Worm (Caenorhabditis elegans): ENCODE data around the gene atf-8.

atf-8 gene

ce11 chrV:6107474-6107873, 2.1 kb downstream of the atf-8 start, which contains the start of gene cwf-19L1 (continued):
- TF ChIP-seq nhr-19 (GFP tag; conservative IDR thresholded peaks at IDR 0.05) (peak; percentile 66), fkh-8 (tag; optimal IDR thresholded peaks at IDR 0.05) (peak; percentile 48), unc-130 (tag; optimal IDR thresholded peaks at IDR 0.05) (peak; percentile 76), ceh-90 (tag; optimal IDR thresholded peaks at IDR 0.05) (peak; percentile 88), skn-1 (tag; optimal IDR thresholded peaks at IDR 0.05) (peak; percentile 52), nhr-85 (tag) (peak; percentile 88), lir-3 (tag; optimal IDR thresholded peaks at IDR 0.05; ENCODE audit: poor library complexity) (peak; percentile 91), snu-23 (GFP tag; optimal IDR thresholded peaks at IDR 0.05) (peak; percentile 75), ama-1 (optimal IDR thresholded peaks at IDR 0.05) (peak; percentile 32), nhr-12 (tag; optimal IDR thresholded peaks at IDR 0.05) (no peak), irx-1 (tag; optimal IDR thresholded peaks at IDR 0.05) (peak; percentile 77), isw-1 (GFP tag; IDR thresholded peaks at IDR 0.05) (peak; percentile 62), egl-13 (tag; optimal IDR thresholded peaks at IDR 0.05) (peak; percentile 68), jun-1 (tag; optimal IDR thresholded peaks at IDR 0.05) (no peak), unc-30 (tag; optimal IDR thresholded peaks at IDR 0.05) (no peak), lin-39 (tag; optimal IDR thresholded peaks at IDR 0.05) (no peak), nhr-76 (tag; optimal IDR thresholded peaks at IDR 0.05) (no peak), snpc-4 (tag; optimal IDR thresholded peaks at IDR 0.05) (peak; percentile 24), lin-13 (GFP tag; optimal IDR thresholded peaks at IDR 0.05) (no peak), nhr-28 (tag; optimal IDR thresholded peaks at IDR 0.05) (no peak), F16B12.6 (tag; optimal IDR thresholded peaks at IDR 0.05) (peak; percentile 43), sox-4 (tag; optimal IDR thresholded peaks at IDR 0.05) (peak; percentile 65), elt-2 (tag; optimal IDR thresholded peaks at IDR 0.05) (peak; percentile 24), elt-3 (tag; optimal IDR thresholded peaks at IDR 0.05) (peak in 2 of 6 experiments; percentile 1 to 29), ceh-82 (tag; optimal IDR thresholded peaks at IDR 0.05) (peak; percentile 18 to 65 (median 60)), vab-15 (tag; optimal IDR thresholded peaks at IDR 0.05) (no peak), mep-1 (tag; optimal IDR thresholded peaks at IDR 0.05) (peak; percentile 53), zip-4 (GFP tag; optimal IDR thresholded peaks at IDR 0.05) (no peak), hlh-17 (GFP tag; optimal IDR thresholded peaks at IDR 0.05; ENCODE audit: borderline replicate concordance) (no peak), dpl-1 (GFP tag; optimal IDR thresholded peaks at IDR 0.05) (peak; percentile 89 to 94 (median 93)), unc-86 (tag; optimal IDR thresholded peaks at IDR 0.05) (peak; percentile 40), hpl-2 (GFP tag; optimal IDR thresholded peaks at IDR 0.05) (no peak), mef-2 (tag; optimal IDR thresholded peaks at IDR 0.05) (no peak), dsc-1 (tag; optimal IDR thresholded peaks at IDR 0.05) (peak; percentile 80), mdl-1 (tag; optimal IDR thresholded peaks at IDR 0.05) (peak in 1 of 2 experiments; percentile 63), swsn-7 (tag; optimal IDR thresholded peaks at IDR 0.05) (peak; percentile 68), efl-1 (optimal IDR thresholded peaks at IDR 0.05) (peak; percentile 92 to 95), efl-1 (GFP tag; optimal IDR thresholded peaks at IDR 0.05 in 1 of 2) (peak; percentile 94 to 99), lin-14 (GFP tag; optimal IDR thresholded peaks at IDR 0.05) (peak; percentile 81), nhr-71 (tag; optimal IDR thresholded peaks at IDR 0.05) (peak; percentile 79), pag-3 (tag; optimal IDR thresholded peaks at IDR 0.05; ENCODE audit: borderline replicate concordance, insufficient read depth) (no peak), nhr-90 (tag; optimal IDR thresholded peaks at IDR 0.05; ENCODE audit: poor library complexity) (peak; percentile 79)

- TF ChIP-seq elt-2 (tag; optimal IDR thresholded peaks at IDR 0.05) (peak; percentile 64), ama-1 (optimal IDR thresholded peaks at IDR 0.05) (no peak), nhr-11 (tag; optimal IDR thresholded peaks at IDR 0.05) (no peak), lin-35 (GFP tag; optimal IDR thresholded peaks at IDR 0.05) (peak; percentile 14 to 44), mep-1 (tag; optimal IDR thresholded peaks at IDR 0.05) (no peak), dpl-1 (GFP tag; optimal IDR thresholded peaks at IDR 0.05) (peak in 1 of 3 experiments; percentile 2), blmp-1 (tag; optimal IDR thresholded peaks at IDR 0.05) (peak; percentile 44), nhr-47 (tag; optimal IDR thresholded peaks at IDR 0.05) (peak; percentile 45), efl-1 (optimal IDR thresholded peaks at IDR 0.05) (peak; percentile 22 to 34), efl-1 (GFP tag; optimal IDR thresholded peaks at IDR 0.05 in 1 of 2) (no peak), fkh-8 (tag; optimal IDR thresholded peaks at IDR 0.05) (peak; percentile 74), ceh-63 (GFP tag; optimal IDR thresholded peaks at IDR 0.05) (no peak), xbp-1 (tag; optimal IDR thresholded peaks at IDR 0.05) (peak; percentile 49), lir-3 (tag; optimal IDR thresholded peaks at IDR 0.05; ENCODE audit: poor library complexity) (no peak), nhr-20 (tag; optimal IDR thresholded peaks at IDR 0.05) (peak; percentile 76), hlh-4 (tag; optimal IDR thresholded peaks at IDR 0.05) (no peak), tlp-1 (tag; optimal IDR thresholded peaks at IDR 0.05) (no peak), unc-98 (GFP tag; IDR thresholded peaks at IDR 0.05) (no peak), snu-23 (GFP tag; optimal IDR thresholded peaks at IDR 0.05) (peak; percentile 23), fkh-4 (tag; optimal IDR thresholded peaks at IDR 0.05; ENCODE audit: borderline replicate concordance) (no peak), skn-1 (tag; optimal IDR thresholded peaks at IDR 0.05) (peak; percentile 93), elt-3 (tag; optimal IDR thresholded peaks at IDR 0.05) (no peak)
Observed at ce11 chrV:6110533-6110932, 5.1 kb downstream of the atf-8 start, which contains the start of gene F17A9.4. Gene F17A9.4, minus strand, starts transcription at chrV:6110629.

Data from whole organism, L1 larva.